Worm (Caenorhabditis elegans): ENCODE results near the gene F37B12.1.

- no peak for TF ChIP-seq fkh-10 (GFP tag; optimal IDR thresholded peaks at IDR 0.05)
- no peak for TF ChIP-seq ztf-11 (tag; optimal IDR thresholded peaks at IDR 0.05)
- no peak for TF ChIP-seq F49E8.2 (tag; optimal IDR thresholded peaks at IDR 0.05; ENCODE audit: borderline replicate concordance)
- no peak for TF ChIP-seq nhr-41 (GFP tag; IDR thresholded peaks at IDR 0.05)
Observed at ce11 chrII:9014877-9015505, 14.1 kb downstream of the F37B12.1 start.
